Worm (Caenorhabditis elegans) whole organism, L4 larva: ENCODE measurements around the gene npr-19.

Experiments used
- F26F4.8 ChIP-seq: fragments of 200-800 bp; sonication (Bioruptor generic); conservative IDR thresholded peaks from 2 replicates; pipeline ENCODE4 v1.3.6; 2022; ENCODE audit warnings: missing genetic modification characterization, missing compliant biosample characterization
- T20F7.1 ChIP-seq: fragments of 200-800 bp; sonication (Bioruptor generic); optimal IDR thresholded peaks from 2 replicates; lab custom pipeline; 2018; ENCODE audit warnings: mild to moderate bottlenecking, missing genetic modification characterization, missing compliant biosample characterization
- Y5F2A.4 ChIP-seq: fragments of 200-800 bp; sonication (Bioruptor generic); optimal IDR thresholded peaks from 2 replicates; lab custom pipeline; 2018; ENCODE audit warnings: mild to moderate bottlenecking, missing genetic modification characterization, missing compliant biosample characterization
- aha-1 ChIP-seq: fragments of 150-350 bp; peaks from one replicate; lab custom pipeline; 2014; ENCODE audit warnings: missing biosample characterization, missing genetic modification characterization
- arid-1 ChIP-seq: fragments of 200-800 bp; sonication (Bioruptor generic); conservative IDR thresholded peaks from 2 replicates; pipeline ENCODE4 v1.3.6; 2022; ENCODE audit warnings: missing genetic modification reagents, missing genetic modification characterization, missing compliant biosample characterization
- ceh-20 ChIP-seq: fragments of 200-800 bp; sonication (Bioruptor generic); IDR thresholded peaks from 2 replicates; pipeline ENCODE4 v1.3.6; 2022; ENCODE audit warnings: missing genetic modification reagents, missing genetic modification characterization, missing compliant biosample characterization
- daf-19 ChIP-seq: fragments of 200-800 bp; sonication (Bioruptor generic); conservative IDR thresholded peaks from 2 replicates; pipeline ENCODE4 v1.3.6; 2022; ENCODE audit warnings: missing genetic modification characterization, missing compliant biosample characterization
- dmd-8 ChIP-seq: fragments of 200-800 bp; sonication (Bioruptor generic); IDR thresholded peaks from 2 replicates; pipeline ENCODE4 v1.3.6; 2022; ENCODE audit warnings: missing genetic modification characterization, missing compliant biosample characterization
- hif-1 ChIP-seq, 2 experiments: sonication (generic microtip); optimal IDR thresholded peaks; 2 replicates each; lab custom pipeline; 2016 to 2017; ENCODE audit warnings: missing compliant biosample characterization in 2 of 2, missing genetic modification characterization in 2 of 2, missing genetic modification reagents in 2 of 2, missing genotype in 2 of 2, mild to moderate bottlenecking in 1 of 2
- hlh-30 ChIP-seq: sonication (generic microtip); optimal IDR thresholded peaks from 2 replicates; lab custom pipeline; 2017; ENCODE audit warnings: antibody characterized with exemption, mild to moderate bottlenecking, missing genetic modification characterization, missing compliant biosample characterization; ENCODE audit not compliant: insufficient read depth
- lin-15B ChIP-seq: fragments of 150-350 bp; sonication (generic microtip); optimal IDR thresholded peaks from 3 replicates; lab custom pipeline; 2014; ENCODE audit warnings: missing biosample characterization, missing genetic modification characterization
- lin-38 ChIP-seq: fragments of 200-800 bp; sonication (Bioruptor generic); IDR thresholded peaks from 2 replicates; pipeline ENCODE4 v1.3.6; 2022; ENCODE audit warnings: missing genetic modification reagents, missing genetic modification characterization, missing compliant biosample characterization
- lin-39 ChIP-seq: fragments of 150-350 bp; optimal IDR thresholded peaks from 2 replicates; lab custom pipeline; 2014; ENCODE audit warnings: missing biosample characterization, missing genetic modification reagents, missing genetic modification characterization
- mep-1 ChIP-seq: fragments of 150-350 bp; sonication (generic microtip); optimal IDR thresholded peaks from 3 replicates; lab custom pipeline; 2014; ENCODE audit warnings: missing biosample characterization, missing genetic modification characterization
- mes-2 ChIP-seq: sonication (generic microtip); optimal IDR thresholded peaks from 2 replicates; lab custom pipeline; 2016; ENCODE audit warnings: missing genotype, mild to moderate bottlenecking, missing genetic modification characterization, missing compliant biosample characterization; ENCODE audit not compliant: poor library complexity, severe bottlenecking
- mxl-2 ChIP-seq: fragments of 200-800 bp; sonication (Bioruptor generic); conservative IDR thresholded peaks from 2 replicates; pipeline ENCODE4 v1.3.6; 2022; ENCODE audit warnings: missing genetic modification reagents, missing genetic modification characterization, missing compliant biosample characterization
- mxl-3 ChIP-seq: fragments of 200-800 bp; sonication (Bioruptor generic); optimal IDR thresholded peaks from 2 replicates; lab custom pipeline; 2018; ENCODE audit warnings: mild to moderate bottlenecking, missing genetic modification characterization, missing compliant biosample characterization
- nhr-11 ChIP-seq: fragments of 150-350 bp; optimal IDR thresholded peaks from 2 replicates; lab custom pipeline; 2014; ENCODE audit warnings: missing biosample characterization, missing genetic modification characterization
- nhr-111 ChIP-seq: fragments of 200-800 bp; sonication (Bioruptor generic); optimal IDR thresholded peaks from 2 replicates; lab custom pipeline; 2018; ENCODE audit warnings: mild to moderate bottlenecking, missing genetic modification characterization, missing compliant biosample characterization
- nhr-76 ChIP-seq: fragments of 150-350 bp; optimal IDR thresholded peaks from 2 replicates; lab custom pipeline; 2014; ENCODE audit warnings: missing biosample characterization, missing genetic modification characterization
- php-3 ChIP-seq: fragments of 200-800 bp; sonication (Bioruptor generic); IDR thresholded peaks from 2 replicates; pipeline ENCODE4 v1.3.6; 2022; ENCODE audit warnings: missing genetic modification reagents, missing genetic modification characterization, missing compliant biosample characterization
- pqm-1 ChIP-seq: sonication (generic microtip); optimal IDR thresholded peaks from 2 replicates; lab custom pipeline; 2017; ENCODE audit warnings: missing biosample characterization, missing genetic modification characterization
- saeg-2 ChIP-seq: fragments of 200-800 bp; sonication (Bioruptor generic); IDR thresholded peaks from 2 replicates; pipeline ENCODE4 v1.3.6; 2022; ENCODE audit warnings: missing genetic modification reagents, missing genetic modification characterization, missing compliant biosample characterization
- skn-1 ChIP-seq: fragments of 150-350 bp; optimal IDR thresholded peaks from 2 replicates; lab custom pipeline; 2014; ENCODE audit warnings: missing biosample characterization, missing genetic modification characterization
- snpc-4 ChIP-seq: fragments of 150-350 bp; optimal IDR thresholded peaks from 2 replicates; lab custom pipeline; 2014; ENCODE audit warnings: missing biosample characterization, missing genetic modification characterization
- unc-130 ChIP-seq: sonication (generic microtip); optimal IDR thresholded peaks from 2 replicates; lab custom pipeline; 2016; ENCODE audit warnings: missing genetic modification reagents, missing genetic modification characterization, missing compliant biosample characterization
- unc-62 ChIP-seq, 3 experiments: fragments of 150-350 bp in 1 of 3; sonication (generic microtip); optimal IDR thresholded peaks in 2 of 3; peaks in 1 of 3; 1 replicate in 1 of 3; 2 replicates in 2 of 3; lab custom pipeline; 2014 to 2017; ENCODE audit warnings: missing biosample characterization in 3 of 3, missing genetic modification characterization in 3 of 3, missing genetic modification reagents in 3 of 3, missing genotype in 1 of 3
- vab-7 ChIP-seq: fragments of 200-800 bp; sonication (Bioruptor generic); IDR thresholded peaks from 2 replicates; pipeline ENCODE4 v1.3.6; 2022; ENCODE audit warnings: missing genetic modification reagents, missing genetic modification characterization, missing compliant biosample characterization
- zag-1 ChIP-seq: fragments of 150-350 bp; optimal IDR thresholded peaks from 2 replicates; lab custom pipeline; 2014; ENCODE audit warnings: missing biosample characterization, missing genetic modification characterization
- zfp-2 ChIP-seq: sonication (generic microtip); optimal IDR thresholded peaks from 2 replicates; lab custom pipeline; 2016; ENCODE audit warnings: mild to moderate bottlenecking, missing genetic modification characterization, missing compliant biosample characterization
- zfp-3 ChIP-seq: fragments of 200-800 bp; sonication (Bioruptor generic); conservative IDR thresholded peaks from 2 replicates; pipeline ENCODE4 v1.3.6; 2022; ENCODE audit warnings: missing genetic modification reagents, missing genetic modification characterization, missing compliant biosample characterization
- zip-11 ChIP-seq: fragments of 200-800 bp; sonication (Bioruptor generic); IDR thresholded peaks from 2 replicates; pipeline ENCODE4 v1.3.6; 2022; ENCODE audit warnings: missing genetic modification characterization, missing compliant biosample characterization
- ztf-11 ChIP-seq: fragments of 150-350 bp; optimal IDR thresholded peaks from 2 replicates; lab custom pipeline; 2014; ENCODE audit warnings: missing biosample characterization, missing genetic modification characterization
- ztf-7 ChIP-seq: fragments of 150-350 bp; optimal IDR thresholded peaks from 2 replicates; lab custom pipeline; 2014; ENCODE audit warnings: missing biosample characterization, missing genetic modification characterization

Gene npr-19

ce11 chrX:735572-735971, at the start of gene npr-19:
TSS of gene npr-19 (minus strand) at chrX:735672.
- TF ChIP-seq lin-15B (tag; lab: Kevin White, UChicago) = no peak
- no peak for TF ChIP-seq mxl-3
- no peak for TF ChIP-seq arid-1 (GFP tag; lab: Robert Waterston, UW)
- TF ChIP-seq vab-7 (GFP tag; lab: Robert Waterston, UW) = no peak
- no peak for TF ChIP-seq saeg-2 (GFP tag; lab: Robert Waterston, UW)
- TF ChIP-seq zip-11 = no peak

DNA sequence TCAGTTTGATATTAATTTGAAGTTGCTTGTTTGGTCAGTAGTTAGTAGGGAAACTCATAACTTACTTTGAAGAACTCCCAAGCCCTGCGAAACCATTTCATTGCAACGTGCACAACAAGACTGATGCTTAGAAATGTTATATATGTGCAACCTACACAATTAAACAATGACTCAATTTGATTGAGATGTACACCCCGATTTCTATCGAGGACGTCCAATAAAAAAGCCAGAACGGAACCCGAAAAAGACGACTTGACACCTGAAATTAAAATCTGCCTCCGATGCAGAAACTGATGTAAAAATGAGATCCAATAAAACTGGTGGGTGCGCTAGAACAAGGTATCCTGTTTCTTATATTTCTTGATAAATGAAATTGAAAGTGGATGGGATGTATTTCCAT, 49.4 kb upstream of the npr-19 start, which contains the start of gene T04G9.6:
Gene T04G9.6 (minus strand): TSS at position 101 of the 400 bp plus-strand sequence.
- TF ChIP-seq Y5F2A.4 (GFP tag; lab: Kevin White, UChicago) (no peak), aha-1 (tag; lab: Kevin White, UChicago) (peak; percentile 25), unc-62 (GFP tag; optimal IDR thresholded peaks at IDR 0.05 in 1 of 2; lab: Kevin White, UChicago) (peak in 1 of 2 experiments; percentile 25), unc-62 (tag; optimal IDR thresholded peaks at IDR 0.05; lab: Kevin White, UChicago) (no peak), saeg-2 (GFP tag; lab: Robert Waterston, UW) (no peak), T20F7.1 (no peak)

- TF ChIP-seq zfp-3 (GFP tag; lab: Robert Waterston, UW) (no peak), unc-62 (GFP tag; optimal IDR thresholded peaks at IDR 0.05 in 1 of 2; lab: Kevin White, UChicago) (peak in 1 of 2 experiments; percentile 65), unc-62 (tag; optimal IDR thresholded peaks at IDR 0.05; lab: Kevin White, UChicago) (no peak)
Measured at ce11 chrX:780027-780426, 44.6 kb upstream of the npr-19 start.

- TF ChIP-seq ztf-11 (tag; lab: Kevin White, UChicago) (no peak), aha-1 (tag; lab: Kevin White, UChicago) (peak; percentile 97)
Measured at ce11 chrX:779259-779658, 43.8 kb upstream of the npr-19 start.

- TF ChIP-seq nhr-76 (tag; lab: Kevin White, UChicago) (no peak), lin-38 (no peak), lin-39 (tag; lab: Kevin White, UChicago) (no peak), dmd-8 (GFP tag; lab: Robert Waterston, UW) (no peak), nhr-111 (GFP tag; lab: Kevin White, UChicago) (no peak), zfp-2 (tag; lab: Kevin White, UChicago) (no peak), skn-1 (tag; lab: Kevin White, UChicago) (no peak), mep-1 (no peak), snpc-4 (no peak), saeg-2 (GFP tag; lab: Robert Waterston, UW) (no peak), daf-19 (GFP tag; lab: Robert Waterston, UW) (no peak), ztf-7 (no peak), unc-130 (GFP tag; lab: Kevin White, UChicago) (no peak), php-3 (GFP tag; lab: Robert Waterston, UW) (no peak), pqm-1 (tag; lab: Kevin White, UChicago) (no peak), nhr-11 (tag; lab: Kevin White, UChicago) (no peak), arid-1 (GFP tag; lab: Robert Waterston, UW) (no peak), hif-1 (tag; optimal IDR thresholded peaks at IDR 0.05; lab: Kevin White, UChicago) (no peak), mxl-2 (GFP tag; lab: Robert Waterston, UW) (no peak), zag-1 (tag; lab: Kevin White, UChicago) (no peak)
Measured at ce11 chrX:777421-777820, 41.9 kb upstream of the npr-19 start, which contains the start of gene nas-15. TSS of gene nas-15 (plus strand) at chrX:777721.

DNA sequence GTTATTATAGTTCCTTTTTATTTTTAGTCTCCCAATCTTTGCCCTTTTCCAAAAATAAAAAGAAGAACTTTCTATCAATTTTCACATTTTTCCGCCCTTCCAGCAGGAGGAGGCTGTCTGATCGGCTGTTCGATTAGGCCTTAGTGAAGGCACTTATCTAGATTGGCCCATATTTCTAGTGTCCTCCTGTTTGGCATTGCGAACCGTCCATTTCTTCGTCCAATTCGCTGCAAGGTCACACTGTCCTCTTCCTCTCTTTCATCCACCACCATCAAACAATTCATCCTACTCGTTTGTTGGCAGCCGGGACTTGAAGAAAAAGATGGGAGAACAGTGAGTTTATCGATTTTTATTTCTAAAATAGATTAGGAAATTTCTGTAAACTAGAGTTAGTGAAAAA, 36.7 kb upstream of the npr-19 start, which contains the start of gene T04G9.4:
Gene T04G9.4 (plus strand): TSS at position 293 of the 400 bp plus-strand sequence.
- TF ChIP-seq hlh-30 (no peak), ceh-20 (GFP tag; lab: Robert Waterston, UW) (no peak), mes-2 (tag; lab: Kevin White, UChicago) (no peak), F26F4.8 (GFP tag; lab: Robert Waterston, UW) (no peak)
